Fruit fly (Drosophila melanogaster) Kc167 (cell line): ENCODE results near the gene thoc7.

Source experiments
- Myc ChIP-seq: fragments of >200 bp; optimal IDR thresholded peaks from 2 replicates; lab custom pipeline; 2017; ENCODE audit warnings: missing external identifiers
- insv ChIP-seq: fragments of >200 bp; optimal IDR thresholded peaks from 3 replicates; lab custom pipeline; 2018; ENCODE audit warnings: missing external identifiers
- psq ChIP-seq: fragments of >200 bp; optimal IDR thresholded peaks from 2 replicates; lab custom pipeline; 2017; ENCODE audit warnings: missing external identifiers
- ttk ChIP-seq: sonication (Bioruptor generic); optimal IDR thresholded peaks from 2 replicates; lab custom pipeline; 2017; ENCODE audit warnings: missing external identifiers

DNA sequence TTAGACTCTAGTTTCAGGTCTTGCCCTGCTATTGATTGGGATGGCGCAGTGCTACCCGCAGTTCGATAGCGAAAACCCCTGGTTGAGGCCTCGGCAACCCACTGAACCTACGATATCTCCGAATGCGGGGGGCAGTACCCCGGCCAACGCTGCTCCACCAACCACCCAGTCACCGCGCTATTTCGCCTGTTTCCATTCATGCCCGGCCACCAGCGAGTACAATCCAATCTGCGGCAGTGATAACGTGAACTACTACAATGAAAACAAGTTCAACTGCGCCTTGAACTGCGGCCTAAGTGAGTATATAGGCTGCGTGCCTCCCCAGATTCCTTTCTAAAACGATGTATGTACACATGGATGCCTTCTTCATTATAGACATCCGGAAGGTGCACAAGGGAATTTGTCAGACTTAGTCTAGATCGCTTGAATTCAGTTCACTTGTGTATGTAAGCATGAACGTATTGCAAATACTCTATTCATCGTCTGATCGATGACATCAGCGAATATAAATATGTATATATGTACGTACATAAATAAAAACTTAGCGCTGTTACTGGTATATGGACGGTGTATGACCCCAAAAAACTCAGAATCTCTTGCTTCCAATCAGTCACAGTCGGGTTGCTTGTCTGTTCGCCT, 5.1 kb upstream of the thoc7 start, which contains the start of gene CG13877:
- TF ChIP-seq ttk (lab: Kevin White, UChicago) = no peak
- no peak for TF ChIP-seq Myc (lab: Kevin White, UChicago)
- TF ChIP-seq insv (lab: Kevin White, UChicago) = no peak
- TF ChIP-seq psq = no peak
